Fruit fly (Drosophila melanogaster) whole organism, larva: Measurements from ENCODE around the gene CG7656.

ENCODE experiments used
- noc ChIP-seq: fragments of 200-800 bp; sonication (Bioruptor generic); optimal IDR thresholded peaks from 3 replicates; lab custom pipeline; 2019; ENCODE audit warnings: missing biosample characterization, mild to moderate bottlenecking, missing genetic modification characterization, moderate library complexity

Gene CG7656

DNA sequence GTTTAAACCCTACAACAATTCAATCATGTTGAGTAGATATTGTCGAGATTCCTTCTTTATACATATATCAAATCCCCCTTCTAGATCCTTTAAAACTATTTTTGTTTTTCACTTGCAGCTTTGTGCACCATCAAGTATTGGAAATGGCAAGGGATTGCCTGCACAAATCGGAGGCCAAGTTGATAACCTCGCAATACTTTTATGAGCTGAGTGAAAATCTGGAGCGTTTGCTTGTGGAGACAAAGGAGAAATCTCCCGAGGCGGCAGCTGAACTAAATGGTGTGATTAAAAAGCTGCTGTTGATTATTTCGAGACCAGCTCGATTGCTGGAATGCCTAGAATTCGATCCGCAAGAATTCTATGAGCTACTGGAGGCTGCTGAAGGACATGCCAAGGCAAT lies 17.4 kb downstream of the CG7656 start:
- no peak for TF ChIP-seq noc (tag; lab: Kevin White, UChicago)

DNA sequence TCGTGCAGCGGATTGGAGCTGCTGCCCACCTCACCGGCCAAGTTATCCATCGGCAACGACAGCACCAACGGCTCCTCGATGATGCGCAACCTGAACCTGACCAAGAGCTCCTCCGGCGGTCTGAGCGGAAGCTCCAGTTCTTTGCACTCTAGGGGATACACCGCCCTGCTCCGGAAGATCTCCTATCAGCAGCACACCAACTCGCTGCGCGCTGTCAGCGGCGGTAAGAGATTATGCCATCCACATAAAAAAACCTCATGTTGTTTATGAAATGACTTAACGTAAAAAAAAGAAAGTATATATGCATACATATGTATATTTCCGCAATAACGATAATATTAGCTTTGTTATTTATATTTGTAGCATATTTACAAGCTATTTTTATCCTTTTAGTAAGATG lies 19.2 kb downstream of the CG7656 start:
- TF ChIP-seq noc (tag; lab: Kevin White, UChicago), result no peak

DNA sequence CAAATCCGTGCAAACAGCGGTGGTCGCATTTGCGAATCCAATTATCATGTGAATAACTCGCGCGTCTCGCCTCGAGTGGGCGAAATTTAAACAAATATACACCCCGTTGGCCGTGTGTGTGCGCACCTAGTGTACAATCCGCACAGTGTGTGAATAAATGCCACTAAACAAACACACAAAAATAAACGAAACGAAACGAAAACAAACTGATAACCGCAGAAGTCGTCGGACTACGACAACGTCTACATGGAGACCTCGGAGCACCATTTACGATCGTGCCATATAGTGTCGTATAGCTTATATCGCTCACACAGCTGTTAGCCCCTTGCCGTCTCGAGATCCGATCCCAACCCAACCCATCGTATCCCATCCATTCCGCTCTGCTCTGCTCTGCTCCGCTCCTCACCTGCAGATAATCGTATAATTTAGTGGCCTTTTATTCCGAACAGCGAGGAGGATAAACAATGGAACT lies 21.5 kb downstream of the CG7656 start:
- TF ChIP-seq noc (tag; lab: Kevin White, UChicago), result peak; percentile 86

DNA sequence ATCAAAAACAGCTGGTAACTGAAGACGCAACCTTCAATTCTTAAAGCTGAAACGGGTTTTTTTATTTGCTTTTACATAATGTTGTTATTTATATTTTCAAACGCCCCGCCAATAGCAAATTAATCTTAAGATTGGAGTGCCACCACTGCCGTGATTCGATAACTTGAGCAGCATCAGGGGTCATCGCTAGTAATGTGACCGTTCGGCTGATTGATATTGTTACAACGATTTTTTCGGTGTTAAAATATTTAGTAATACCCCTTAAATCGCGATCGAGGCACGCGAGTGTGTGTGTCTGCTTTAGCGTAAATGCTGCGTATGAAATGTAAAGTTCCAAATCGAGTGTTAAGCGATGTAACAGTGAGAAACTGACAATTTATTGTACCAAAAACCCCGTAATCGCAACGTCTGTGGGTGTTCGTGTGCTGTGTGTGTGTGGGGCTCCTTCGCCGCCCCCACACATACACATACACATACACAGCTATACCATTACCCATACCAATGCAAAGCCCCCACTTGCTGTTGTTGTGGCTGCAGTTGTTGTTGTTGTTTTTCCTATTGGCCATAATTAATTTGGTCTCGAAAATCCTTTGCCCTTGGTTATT lies 22.0 kb downstream of the CG7656 start, which contains the start of gene dop:
Gene dop (plus strand): TSS at position 185 of the 605 bp plus-strand sequence.
- TF ChIP-seq noc (tag; lab: Kevin White, UChicago), result no peak

DNA sequence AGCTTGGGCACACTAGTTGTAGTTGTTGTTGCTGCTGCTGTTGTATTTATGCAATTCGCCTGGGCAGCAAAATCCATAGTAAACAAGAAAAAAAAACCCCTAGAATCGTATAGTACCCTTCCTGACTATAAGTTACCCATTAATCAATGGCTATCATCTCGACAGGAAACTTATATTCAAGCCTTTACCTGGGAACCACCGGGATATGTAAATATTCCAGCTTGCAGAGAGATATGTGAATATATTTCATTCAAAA lies 24.2 kb downstream of the CG7656 start:
- TF ChIP-seq noc (tag; lab: Kevin White, UChicago), result no peak

DNA sequence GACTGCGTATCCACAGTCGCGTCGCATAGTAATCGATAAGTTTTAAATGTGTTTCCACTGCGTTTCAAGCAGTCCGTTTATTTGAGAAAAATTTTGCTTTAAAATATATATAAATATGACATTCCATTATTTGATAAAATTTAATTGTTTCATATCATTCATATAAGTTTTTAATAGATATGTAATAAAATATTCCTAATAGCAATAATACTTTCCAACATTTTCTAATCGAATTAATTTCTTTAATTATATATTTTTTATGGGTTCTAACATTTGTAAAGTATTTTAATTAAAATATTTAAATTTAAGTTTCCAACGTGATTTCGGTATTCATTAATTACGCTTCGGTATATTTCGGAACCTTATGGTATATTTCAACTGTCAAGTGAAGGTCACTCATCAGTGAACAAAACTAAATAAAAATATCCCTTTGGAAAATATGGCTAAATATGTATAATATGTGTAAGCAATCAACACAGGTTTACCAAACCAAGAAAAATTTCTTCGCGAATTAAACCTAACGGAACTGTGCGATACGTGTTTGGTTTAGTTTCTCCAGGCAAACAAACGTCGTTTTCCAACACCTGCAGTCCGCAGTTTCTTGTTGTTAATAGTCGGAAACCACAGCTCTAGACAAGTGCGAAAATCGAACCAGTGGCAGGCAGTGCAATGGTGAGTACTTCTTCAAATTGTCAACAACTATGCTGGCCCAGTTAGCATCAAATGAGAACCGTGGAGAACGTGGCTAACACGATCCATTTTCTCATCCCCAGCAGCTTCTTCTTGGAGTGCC lies 24.7 kb downstream of the CG7656 start, which contains the start of the genes CG7739 and SCCRO:
Gene CG7739 (minus strand): TSS at position 8 of the 793 bp plus-strand sequence.
Gene SCCRO (plus strand): TSS at position 370 of the 793 bp plus-strand sequence.
- no peak for TF ChIP-seq noc (tag; lab: Kevin White, UChicago)

DNA sequence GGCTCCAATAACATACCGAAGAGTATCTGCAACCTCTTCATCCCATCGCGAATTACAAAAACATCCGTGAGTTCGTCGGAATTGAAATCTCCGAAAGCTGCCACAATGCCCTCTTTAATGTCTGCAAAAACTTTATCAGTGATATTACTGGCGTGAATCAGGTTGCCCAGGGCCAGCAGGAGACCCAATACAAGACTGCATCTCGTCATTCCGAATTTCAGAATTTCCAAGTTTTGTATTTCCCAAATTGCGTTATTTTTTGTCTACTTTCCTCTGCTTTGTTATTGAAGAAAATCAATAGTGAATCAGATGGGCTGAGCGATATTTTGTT lies 25.3 kb downstream of the CG7656 start:
- TF ChIP-seq noc (tag; lab: Kevin White, UChicago), result no peak

DNA sequence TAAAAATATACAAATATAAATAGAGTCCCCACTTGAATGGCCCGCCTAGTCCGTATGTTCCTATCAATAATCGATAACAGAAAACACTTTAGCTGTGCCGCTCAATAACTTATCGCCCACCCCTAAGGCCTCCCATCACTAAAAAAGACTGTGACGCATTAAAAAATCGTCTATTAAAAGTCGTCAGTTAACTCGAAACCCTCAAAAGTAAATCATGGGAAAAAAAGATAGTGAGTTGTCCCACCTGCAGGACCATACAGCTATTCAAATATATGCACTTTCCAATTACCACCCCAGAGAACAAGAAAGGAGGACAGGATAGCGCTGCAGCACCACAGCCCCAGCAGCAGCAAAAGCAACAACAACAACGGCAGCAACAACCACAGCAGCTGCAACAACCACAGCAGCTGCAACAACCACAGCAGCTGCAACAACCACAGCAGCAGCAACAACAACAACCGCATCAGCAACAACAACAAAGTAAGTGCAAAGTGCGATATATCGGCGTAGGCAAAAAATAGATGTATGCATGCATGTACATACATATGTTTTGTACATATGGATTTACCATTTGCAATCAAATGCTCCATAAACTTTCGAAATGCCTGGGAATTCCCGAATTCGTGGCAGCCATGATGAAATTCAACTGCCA lies 33.9 kb downstream of the CG7656 start, which contains the start of gene AGO2:
Gene AGO2 (plus strand): TSS at position 121 of the 652 bp plus-strand sequence.
- no peak for TF ChIP-seq noc (tag; lab: Kevin White, UChicago)

DNA sequence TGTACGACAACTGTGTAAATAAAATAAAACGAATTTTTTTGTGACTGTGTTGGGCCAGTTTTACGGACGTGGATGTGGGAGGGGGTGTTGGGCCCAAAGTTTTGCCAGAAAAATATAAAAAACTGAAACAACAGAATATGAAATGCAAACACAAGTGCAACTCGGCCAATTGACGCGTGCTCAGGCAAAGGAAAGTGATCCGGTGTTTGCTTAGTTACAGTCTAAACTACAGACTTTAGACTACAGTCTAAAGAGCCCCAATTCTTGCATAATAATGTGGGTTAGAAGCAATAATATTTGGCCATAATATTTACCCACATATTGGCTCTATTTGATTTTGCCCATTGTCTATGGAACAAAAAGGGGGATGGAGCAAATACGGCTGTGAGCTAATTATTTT lies 39.1 kb downstream of the CG7656 start:
- TF ChIP-seq noc (tag; lab: Kevin White, UChicago), result peak; percentile 9

DNA sequence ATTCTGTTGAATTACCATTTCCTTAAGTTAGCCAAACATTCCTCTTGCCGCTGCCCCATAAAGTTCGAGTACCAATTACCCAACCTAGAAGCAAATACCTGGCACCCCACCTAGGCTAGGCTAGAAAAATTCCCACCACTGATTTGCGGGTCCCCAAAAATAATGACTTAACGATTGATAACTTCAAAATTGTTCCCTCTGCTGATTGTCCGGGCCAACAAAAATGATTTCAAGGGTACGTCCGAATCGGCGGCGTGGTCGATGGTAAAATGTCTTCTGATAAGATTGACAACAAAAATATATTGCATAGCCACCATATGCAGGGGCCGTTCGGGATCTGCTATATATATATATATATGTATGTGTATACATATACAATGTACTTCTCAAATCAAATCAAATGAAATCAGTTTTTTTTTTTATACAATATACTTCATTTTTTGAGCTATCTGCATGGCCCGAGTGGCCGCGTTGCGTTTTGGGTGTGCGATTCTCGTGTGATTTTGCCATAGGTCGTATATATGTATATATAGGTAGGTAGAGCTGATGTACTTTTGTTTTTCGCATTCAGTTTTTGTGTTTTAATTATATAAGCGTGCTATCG lies 40.7 kb downstream of the CG7656 start:
- no peak for TF ChIP-seq noc (tag; lab: Kevin White, UChicago)

DNA sequence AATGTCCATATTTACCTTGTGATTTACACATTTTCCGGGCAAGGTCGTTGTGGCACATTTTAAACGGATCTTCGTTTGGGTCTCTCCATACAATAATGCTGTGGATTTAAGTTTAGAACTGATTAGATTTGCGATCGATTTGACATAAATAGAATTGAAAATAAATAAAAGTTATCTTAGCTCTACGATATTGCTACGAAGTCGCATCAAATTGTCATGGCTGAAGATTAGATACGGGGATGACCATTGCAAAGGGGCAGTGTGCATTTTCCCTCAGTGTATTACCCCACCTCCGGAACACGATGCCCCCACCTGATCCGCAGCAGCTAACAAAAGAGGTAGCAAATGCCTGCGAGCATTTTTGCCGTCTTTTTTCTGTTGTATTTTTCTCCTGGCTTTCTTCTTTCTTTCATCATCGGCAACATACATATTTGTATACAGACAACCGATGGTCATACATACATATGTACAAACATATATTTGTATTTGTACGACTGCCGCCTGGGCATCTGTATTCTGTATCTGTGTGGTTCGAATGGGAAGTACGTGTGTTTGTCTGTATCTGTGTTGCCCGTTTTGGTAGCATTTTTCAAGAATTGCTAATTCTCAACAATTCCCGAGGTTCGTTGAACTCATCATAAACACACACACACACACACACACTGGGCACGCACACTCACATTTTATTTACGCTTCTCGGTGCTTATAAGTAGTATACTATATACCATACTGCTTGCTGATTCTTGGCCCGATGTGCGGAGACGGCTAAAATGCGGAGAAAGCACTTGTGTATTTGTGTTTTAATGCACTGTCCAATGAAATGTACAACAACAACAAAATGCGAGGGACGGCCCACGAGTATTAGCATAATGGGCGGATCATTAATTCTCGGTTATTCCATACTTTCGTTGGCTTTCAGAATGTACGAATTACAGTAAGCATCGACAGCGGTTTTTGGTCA lies 43.2 kb downstream of the CG7656 start:
- no peak for TF ChIP-seq noc (tag; lab: Kevin White, UChicago)

DNA sequence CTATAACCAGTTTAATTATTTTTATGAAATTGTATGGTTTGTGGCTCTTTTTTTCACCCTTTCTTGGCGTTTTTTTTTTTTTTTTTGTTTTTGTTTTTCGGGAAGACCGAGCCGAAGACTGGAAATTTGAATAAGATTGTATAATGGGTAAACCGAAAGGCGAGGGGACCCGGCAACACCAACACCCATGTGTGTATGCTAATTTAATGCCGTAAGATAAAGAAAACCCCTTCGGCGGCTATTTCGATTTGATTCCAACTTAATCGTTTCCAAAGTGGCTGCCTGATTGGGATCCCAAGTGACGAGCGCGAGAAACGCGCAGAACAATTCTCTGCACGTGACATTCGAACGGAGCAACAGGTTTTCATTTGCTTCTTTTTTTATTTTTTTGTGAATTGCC lies 44.5 kb downstream of the CG7656 start:
- TF ChIP-seq noc (tag; lab: Kevin White, UChicago), result no peak

DNA sequence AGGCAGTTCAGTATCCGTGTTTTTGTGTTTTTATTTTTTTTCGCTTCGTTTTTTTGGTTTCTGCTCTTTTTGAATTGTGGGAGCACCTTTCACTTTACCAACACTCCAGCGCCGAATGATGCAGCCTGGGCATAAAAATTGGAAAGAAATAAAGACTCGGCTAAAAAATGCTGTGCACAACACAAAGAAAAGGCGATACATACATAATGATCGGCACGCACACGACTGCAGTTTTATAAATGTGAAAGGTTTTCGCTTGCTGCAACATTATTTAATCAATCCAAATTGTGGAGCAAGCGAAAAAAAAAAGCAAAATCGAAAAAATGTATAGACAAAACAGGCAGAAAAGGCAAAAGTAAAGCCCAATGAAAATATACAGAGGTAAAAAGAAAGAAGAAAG lies 44.9 kb downstream of the CG7656 start:
- no peak for TF ChIP-seq noc (tag; lab: Kevin White, UChicago)

DNA sequence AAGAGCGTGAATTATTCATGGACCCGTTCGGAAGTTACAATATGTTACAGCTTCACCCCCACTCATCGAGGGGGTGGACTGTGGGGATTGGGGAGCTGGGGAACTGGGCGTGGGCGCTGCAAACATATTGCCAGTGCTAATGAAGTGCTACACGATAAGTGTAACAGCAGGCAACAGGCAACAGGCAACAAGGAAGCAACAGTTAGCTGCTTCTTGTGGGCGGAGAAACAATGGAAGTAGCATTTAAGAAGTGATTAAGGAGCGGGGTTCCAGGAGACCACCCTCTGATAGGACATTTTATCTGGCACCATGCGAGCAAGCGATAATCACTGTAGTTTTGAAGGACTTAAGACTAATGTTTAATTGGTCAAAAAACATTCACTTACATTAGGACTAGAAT lies 46.7 kb downstream of the CG7656 start:
- TF ChIP-seq noc (tag; lab: Kevin White, UChicago), result no peak

DNA sequence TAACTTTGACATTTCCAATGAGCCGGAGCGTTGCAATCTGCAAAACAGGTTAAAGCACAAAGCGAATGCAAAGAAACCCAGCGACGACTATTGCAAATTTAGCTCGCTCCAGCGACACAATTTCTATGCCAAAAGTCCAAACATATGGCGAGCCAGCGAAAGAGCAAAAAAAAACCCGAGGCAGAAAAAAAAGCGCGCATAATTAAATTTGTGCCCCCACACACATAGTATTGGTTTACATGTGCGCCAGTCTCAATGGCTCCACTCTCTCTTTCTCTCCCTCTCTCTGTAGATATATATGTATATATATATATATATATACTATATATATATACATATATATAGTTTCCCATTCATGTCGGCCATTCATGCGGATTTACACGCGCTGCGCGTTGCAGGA lies 47.3 kb downstream of the CG7656 start:
- TF ChIP-seq noc (tag; lab: Kevin White, UChicago), result no peak
